Worm (Caenorhabditis elegans) whole organism, late embryonic: ENCODE data around the gene ttr-43.

ENCODE experiments used
- K02D7.2 ChIP-seq: sonication (generic microtip); optimal IDR thresholded peaks from 2 replicates; lab custom pipeline; 2017; ENCODE audit warnings: mild to moderate bottlenecking, missing genetic modification characterization, missing compliant biosample characterization
- ama-1 ChIP-seq: fragments of 150-350 bp; optimal IDR thresholded peaks from 2 replicates; lab custom pipeline; 2014
- dmd-4 ChIP-seq: sonication (generic microtip); optimal IDR thresholded peaks from 2 replicates; lab custom pipeline; 2016; ENCODE audit warnings: borderline replicate concordance, missing genetic modification characterization, missing compliant biosample characterization
- nfya-1 ChIP-seq: sonication (generic microtip); optimal IDR thresholded peaks from 2 replicates; lab custom pipeline; 2017; ENCODE audit warnings: missing genetic modification characterization, mild to moderate bottlenecking, missing compliant biosample characterization, antibody characterized with exemption, moderate library complexity
- nhr-232 ChIP-seq: sonication (generic microtip); optimal IDR thresholded peaks from 2 replicates; lab custom pipeline; 2016; ENCODE audit warnings: missing genetic modification characterization, missing compliant biosample characterization
- pax-1 ChIP-seq: fragments of 150-350 bp; optimal IDR thresholded peaks from 2 replicates; lab custom pipeline; 2014; ENCODE audit warnings: missing biosample characterization, missing genetic modification characterization

- TF ChIP-seq pax-1 (no peak), dmd-4 (tag; lab: Kevin White, UChicago) (no peak), nhr-232 (tag; lab: Kevin White, UChicago) (no peak), nfya-1 (no peak), ama-1 (lab: Kevin White, UChicago) (no peak), K02D7.2 (tag; lab: Kevin White, UChicago) (no peak)
These were observed 3.7 kb downstream of the ttr-43 start for ce11 chrV:12586793-12587192.
